Worm (Caenorhabditis elegans): ENCODE measurements around the gene spig-8.

DNA sequence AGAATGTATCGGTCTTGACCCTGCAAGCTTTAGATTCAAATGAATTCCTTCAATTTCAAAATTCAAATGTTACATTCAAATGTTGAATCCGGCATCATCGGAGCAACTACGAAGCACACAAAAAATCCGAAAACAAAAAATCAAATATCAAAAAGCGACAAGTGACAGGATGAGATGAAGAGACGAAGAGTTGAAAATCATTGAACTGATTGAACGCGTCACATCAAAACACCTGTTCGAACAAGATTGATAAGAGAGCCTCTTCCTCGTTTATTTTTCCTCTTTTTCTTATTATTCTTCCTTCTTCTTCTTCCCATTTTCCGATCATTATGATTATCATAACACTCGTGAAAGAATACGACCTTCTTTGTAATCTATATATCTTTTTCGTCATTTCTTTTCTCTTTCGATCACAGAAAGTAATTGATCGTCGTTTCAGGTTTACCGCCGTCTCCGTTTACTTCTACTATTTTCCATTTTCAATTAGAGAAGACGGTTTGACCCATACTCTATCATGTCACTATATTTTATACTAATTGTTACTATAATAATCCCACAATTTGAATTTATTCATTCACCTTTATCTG lies 30.9 kb downstream of the spig-8 start, which contains the start of gene VC5.2:
- TF ChIP-seq nhr-237 (tag; optimal IDR thresholded peaks at IDR 0.05) (no peak), ham-2 (GFP tag; optimal IDR thresholded peaks at IDR 0.05) (no peak), unc-62 (GFP tag; optimal IDR thresholded peaks at IDR 0.05) (peak; percentile 91), ztf-11 (tag; optimal IDR thresholded peaks at IDR 0.05) (no peak), unc-120 (tag; optimal IDR thresholded peaks at IDR 0.05; ENCODE audit: poor library complexity, severe bottlenecking) (no peak), elt-3 (tag; optimal IDR thresholded peaks at IDR 0.05) (no peak)
